Worm (Caenorhabditis elegans) whole organism, L1 larva: Measurements from ENCODE around the gene ZC449.7.

Source experiments
- C34B4.2 ChIP-seq: sonication (generic microtip); optimal IDR thresholded peaks from 2 replicates; lab custom pipeline; 2017; ENCODE audit warnings: mild to moderate bottlenecking, missing genetic modification characterization, missing compliant biosample characterization
- F16B12.6 ChIP-seq: fragments of 150-350 bp; optimal IDR thresholded peaks from 2 replicates; lab custom pipeline; 2014; ENCODE audit warnings: missing biosample characterization, missing genetic modification characterization
- alr-1 ChIP-seq: fragments of 200-800 bp; sonication (Bioruptor generic); optimal IDR thresholded peaks from 2 replicates; lab custom pipeline; 2018; ENCODE audit warnings: borderline replicate concordance, mild to moderate bottlenecking, missing genetic modification characterization, missing compliant biosample characterization
- aly-2 ChIP-seq: fragments of 150-350 bp; optimal IDR thresholded peaks from 2 replicates; lab custom pipeline; 2014; ENCODE audit warnings: missing biosample characterization, missing genetic modification characterization
- ceh-63 ChIP-seq: fragments of 200-800 bp; sonication (Bioruptor generic); optimal IDR thresholded peaks from 2 replicates; lab custom pipeline; 2018; ENCODE audit warnings: mild to moderate bottlenecking, missing genetic modification characterization, missing compliant biosample characterization
- ceh-8 ChIP-seq: fragments of 200-800 bp; sonication (Bioruptor generic); optimal IDR thresholded peaks from 2 replicates; lab custom pipeline; 2018; ENCODE audit warnings: mild to moderate bottlenecking, missing genetic modification characterization, moderate library complexity, missing compliant biosample characterization
- ceh-90 ChIP-seq: sonication (generic microtip); optimal IDR thresholded peaks from 2 replicates; lab custom pipeline; 2016; ENCODE audit warnings: missing genetic modification characterization, missing compliant biosample characterization
- dpl-1 ChIP-seq, 3 experiments: fragments of 150-350 bp in 2 of 3; sonication (generic microtip) in 1 of 3; optimal IDR thresholded peaks; 2 replicates each; lab custom pipeline; 2014 to 2017; ENCODE audit warnings: missing biosample characterization in 3 of 3, missing genetic modification characterization in 3 of 3, missing genetic modification reagents in 3 of 3
- efl-1 ChIP-seq, 4 experiments: fragments of 150-350 bp; optimal IDR thresholded peaks in 3 of 4; peaks in 1 of 4; 1 replicate in 1 of 4; 2 replicates in 3 of 4; lab custom pipeline; 2014; ENCODE audit warnings: missing biosample characterization in 2 of 4, missing genetic modification characterization in 2 of 4, missing genetic modification reagents in 2 of 4
- egl-13 ChIP-seq: sonication (generic microtip); optimal IDR thresholded peaks from 2 replicates; lab custom pipeline; 2016; ENCODE audit warnings: missing genotype, missing genetic modification reagents, missing genetic modification characterization, missing compliant biosample characterization
- elt-2 ChIP-seq: sonication (generic microtip); optimal IDR thresholded peaks from 2 replicates; lab custom pipeline; 2016; ENCODE audit warnings: missing genetic modification characterization, mild to moderate bottlenecking, inconsistent platforms, missing compliant biosample characterization, missing genetic modification reagents
- elt-3 ChIP-seq, 6 experiments: fragments of 150-350 bp in 1 of 6; sonication (generic microtip); optimal IDR thresholded peaks; 2 replicates each; lab custom pipeline; 2017 to 2018; ENCODE audit warnings: missing biosample characterization in 6 of 6, missing genetic modification characterization in 6 of 6, inconsistent platforms in 1 of 6
- ets-5 ChIP-seq: fragments of 200-800 bp; sonication (Bioruptor generic); IDR thresholded peaks from 2 replicates; pipeline ENCODE4 v1.3.6; 2022; ENCODE audit warnings: missing genetic modification characterization, missing compliant biosample characterization
- fkh-10 ChIP-seq: sonication (generic microtip); optimal IDR thresholded peaks from 2 replicates; lab custom pipeline; 2017; ENCODE audit warnings: missing biosample characterization, missing genetic modification reagents, missing genetic modification characterization
- fkh-4 ChIP-seq: sonication (generic microtip); optimal IDR thresholded peaks from 2 replicates; lab custom pipeline; 2016; ENCODE audit warnings: missing compliant biosample characterization, missing genetic modification characterization, borderline replicate concordance
- fkh-8 ChIP-seq: sonication (generic microtip); optimal IDR thresholded peaks from 2 replicates; lab custom pipeline; 2016; ENCODE audit warnings: mild to moderate bottlenecking, missing genetic modification characterization, missing compliant biosample characterization
- fos-1 ChIP-seq: fragments of 150-350 bp; optimal IDR thresholded peaks from 2 replicates; lab custom pipeline; 2014; ENCODE audit warnings: missing biosample characterization, missing genetic modification characterization
- grh-1 ChIP-seq: fragments of 200-800 bp; sonication (Bioruptor generic); IDR thresholded peaks from 2 replicates; pipeline ENCODE4 v1.3.6; 2022; ENCODE audit warnings: missing genetic modification reagents, missing genetic modification characterization, missing compliant biosample characterization
- hlh-17 ChIP-seq: fragments of 200-800 bp; sonication (Bioruptor generic); optimal IDR thresholded peaks from 2 replicates; lab custom pipeline; 2018; ENCODE audit warnings: missing genetic modification characterization, mild to moderate bottlenecking, missing compliant biosample characterization, moderate library complexity, borderline replicate concordance
- hlh-4 ChIP-seq: sonication (generic microtip); optimal IDR thresholded peaks from 2 replicates; lab custom pipeline; 2016; ENCODE audit warnings: mild to moderate bottlenecking, missing genetic modification characterization, missing compliant biosample characterization
- hpl-2 ChIP-seq: fragments of 150-350 bp; optimal IDR thresholded peaks from 2 replicates; lab custom pipeline; 2014; ENCODE audit warnings: missing biosample characterization, missing genetic modification reagents, missing genetic modification characterization
- irx-1 ChIP-seq: sonication (generic microtip); optimal IDR thresholded peaks from 2 replicates; lab custom pipeline; 2016; ENCODE audit warnings: missing genetic modification characterization, missing compliant biosample characterization
- isw-1 ChIP-seq: fragments of 200-800 bp; sonication (Bioruptor generic); IDR thresholded peaks from 2 replicates; pipeline ENCODE4 v1.3.6; 2022; ENCODE audit warnings: missing genetic modification characterization, missing compliant biosample characterization
- lin-14 ChIP-seq: fragments of 200-800 bp; sonication (Bioruptor generic); optimal IDR thresholded peaks from 2 replicates; lab custom pipeline; 2018; ENCODE audit warnings: mild to moderate bottlenecking, missing genetic modification characterization, moderate library complexity, missing compliant biosample characterization
- lin-15B ChIP-seq: fragments of 150-350 bp; sonication (generic microtip); optimal IDR thresholded peaks from 3 replicates; lab custom pipeline; 2014; ENCODE audit warnings: missing biosample characterization, missing genetic modification characterization
- lin-35 ChIP-seq, 2 experiments: fragments of 150-350 bp; optimal IDR thresholded peaks; 2 replicates each; lab custom pipeline; 2014; ENCODE audit warnings: missing biosample characterization in 2 of 2, missing genetic modification characterization in 2 of 2, missing genetic modification reagents in 2 of 2
- lin-39 ChIP-seq: fragments of 150-350 bp; optimal IDR thresholded peaks from 2 replicates; lab custom pipeline; 2014; ENCODE audit warnings: missing biosample characterization, missing genetic modification reagents, missing genetic modification characterization
- mab-9 ChIP-seq: fragments of 200-800 bp; sonication (Bioruptor generic); IDR thresholded peaks from 2 replicates; pipeline ENCODE4 v1.3.6; 2022; ENCODE audit warnings: missing genetic modification reagents, missing genetic modification characterization, missing compliant biosample characterization
- mef-2 ChIP-seq: fragments of 150-350 bp; optimal IDR thresholded peaks from 2 replicates; lab custom pipeline; 2014; ENCODE audit warnings: missing biosample characterization, missing genetic modification characterization
- mep-1 ChIP-seq: fragments of 150-350 bp; optimal IDR thresholded peaks from 2 replicates; lab custom pipeline; 2014; ENCODE audit warnings: missing biosample characterization, missing genetic modification characterization
- nhr-11 ChIP-seq: fragments of 150-350 bp; optimal IDR thresholded peaks from 2 replicates; lab custom pipeline; 2014; ENCODE audit warnings: missing biosample characterization, missing genetic modification characterization
- nhr-20 ChIP-seq: sonication (generic microtip); optimal IDR thresholded peaks from 2 replicates; lab custom pipeline; 2016; ENCODE audit warnings: mild to moderate bottlenecking, missing genetic modification characterization, missing compliant biosample characterization
- nhr-237 ChIP-seq: fragments of 150-350 bp; optimal IDR thresholded peaks from 2 replicates; lab custom pipeline; 2014; ENCODE audit warnings: missing biosample characterization, missing genetic modification characterization
- nhr-76 ChIP-seq: sonication (generic microtip); optimal IDR thresholded peaks from 2 replicates; lab custom pipeline; 2017; ENCODE audit warnings: missing biosample characterization, missing genetic modification characterization
- nhr-77 ChIP-seq: fragments of 150-350 bp; optimal IDR thresholded peaks from 2 replicates; lab custom pipeline; 2014; ENCODE audit warnings: missing biosample characterization, missing genetic modification characterization
- nhr-84 ChIP-seq: sonication (generic microtip); optimal IDR thresholded peaks from 2 replicates; lab custom pipeline; 2017; ENCODE audit warnings: missing biosample characterization, missing genetic modification characterization
- nhr-85 ChIP-seq: sonication (generic microtip); peaks from one replicate; lab custom pipeline; 2016; ENCODE audit warnings: missing genetic modification characterization, inconsistent platforms, missing compliant biosample characterization
- nhr-90 ChIP-seq: sonication (generic microtip); optimal IDR thresholded peaks from 2 replicates; lab custom pipeline; 2016; ENCODE audit warnings: mild to moderate bottlenecking, missing genetic modification characterization, missing compliant biosample characterization; ENCODE audit not compliant: poor library complexity
- pag-3 ChIP-seq: sonication (generic microtip); optimal IDR thresholded peaks from 2 replicates; lab custom pipeline; 2017; ENCODE audit warnings: missing genetic modification characterization, mild to moderate bottlenecking, missing compliant biosample characterization, antibody characterized with exemption, borderline replicate concordance; ENCODE audit not compliant: insufficient read depth
- pqm-1 ChIP-seq: sonication (generic microtip); optimal IDR thresholded peaks from 3 replicates; lab custom pipeline; 2017; ENCODE audit warnings: missing biosample characterization, missing genetic modification characterization
- rnt-1 ChIP-seq: sonication (generic microtip); optimal IDR thresholded peaks from 2 replicates; lab custom pipeline; 2016; ENCODE audit warnings: mild to moderate bottlenecking, missing genetic modification characterization, moderate library complexity, missing compliant biosample characterization
- snpc-4 ChIP-seq: fragments of 150-350 bp; optimal IDR thresholded peaks from 2 replicates; lab custom pipeline; 2014; ENCODE audit warnings: missing biosample characterization, missing genetic modification characterization
- snu-23 ChIP-seq: sonication (generic microtip); optimal IDR thresholded peaks from 2 replicates; lab custom pipeline; 2016; ENCODE audit warnings: missing genetic modification characterization, missing compliant biosample characterization
- sox-4 ChIP-seq: sonication (generic microtip); optimal IDR thresholded peaks from 2 replicates; lab custom pipeline; 2016; ENCODE audit warnings: missing genetic modification characterization, missing compliant biosample characterization
- sptf-1 ChIP-seq: fragments of 150-350 bp; optimal IDR thresholded peaks from 2 replicates; lab custom pipeline; 2014; ENCODE audit warnings: missing biosample characterization, missing genetic modification characterization
- tlp-1 ChIP-seq: fragments of 150-350 bp; optimal IDR thresholded peaks from 2 replicates; lab custom pipeline; 2014; ENCODE audit warnings: missing biosample characterization, missing genetic modification characterization
- unc-86 ChIP-seq: sonication (generic microtip); optimal IDR thresholded peaks from 2 replicates; lab custom pipeline; 2016; ENCODE audit warnings: missing genetic modification characterization, missing compliant biosample characterization
- unc-98 ChIP-seq: fragments of 200-800 bp; sonication (Bioruptor generic); IDR thresholded peaks from 2 replicates; pipeline ENCODE4 v1.3.6; 2022; ENCODE audit warnings: missing genetic modification characterization, missing compliant biosample characterization
- zag-1 ChIP-seq: fragments of 150-350 bp; optimal IDR thresholded peaks from 2 replicates; lab custom pipeline; 2014; ENCODE audit warnings: missing biosample characterization, missing genetic modification characterization
- zip-4 ChIP-seq: fragments of 200-800 bp; sonication (Bioruptor generic); optimal IDR thresholded peaks from 2 replicates; lab custom pipeline; 2018; ENCODE audit warnings: mild to moderate bottlenecking, missing genetic modification characterization, moderate library complexity, missing compliant biosample characterization
- ztf-11 ChIP-seq, 2 experiments: sonication (generic microtip); optimal IDR thresholded peaks; 2 replicates each; lab custom pipeline; 2016 to 2017; ENCODE audit warnings: missing genetic modification characterization in 2 of 2, missing biosample characterization in 1 of 2, missing compliant biosample characterization in 1 of 2
- ztf-4 ChIP-seq: fragments of 150-350 bp; optimal IDR thresholded peaks from 2 replicates; lab custom pipeline; 2014; ENCODE audit warnings: missing biosample characterization, missing genetic modification characterization

Gene ZC449.7

ce11 chrX:4982009-4982625 lies 31.8 kb upstream of the ZC449.7 start (continued):
- TF ChIP-seq elt-3 (tag; optimal IDR thresholded peaks at IDR 0.05; lab: Kevin White, UChicago): no peak
- no peak for TF ChIP-seq sox-4
- no peak for TF ChIP-seq lin-15B (tag; lab: Kevin White, UChicago)
- peak; percentile 46; the same call in 1 of the 2 replicates for TF ChIP-seq mab-9
- TF ChIP-seq snu-23 (GFP tag; lab: Kevin White, UChicago): peak; percentile 26
- TF ChIP-seq pqm-1 (tag; lab: Kevin White, UChicago): no peak
- TF ChIP-seq nhr-84: no peak
- peak; percentile 79 for TF ChIP-seq unc-86 (tag; lab: Kevin White, UChicago)
- TF ChIP-seq mep-1: peak; percentile 35
- no peak for TF ChIP-seq lin-39 (tag; lab: Kevin White, UChicago)
- TF ChIP-seq sptf-1 (tag; lab: Kevin White, UChicago): no peak
- no peak for TF ChIP-seq nhr-77
- TF ChIP-seq irx-1 (tag; lab: Kevin White, UChicago): no peak
- no peak for TF ChIP-seq alr-1 (tag; lab: Kevin White, UChicago)
- TF ChIP-seq rnt-1 (tag; lab: Kevin White, UChicago): no peak
- no peak for TF ChIP-seq egl-13 (tag; lab: Kevin White, UChicago)
- peak; percentile 94 for TF ChIP-seq lin-14 (GFP tag; lab: Kevin White, UChicago)
- TF ChIP-seq mef-2: no peak
- TF ChIP-seq pag-3 (tag; lab: Kevin White, UChicago): no peak
- TF ChIP-seq zip-4 (GFP tag; lab: Kevin White, UChicago): peak; percentile 7
- no peak for TF ChIP-seq snpc-4 (tag; lab: Kevin White, UChicago)
- no peak for TF ChIP-seq fos-1 (tag; lab: Kevin White, UChicago)
- TF ChIP-seq lin-35 (GFP tag; optimal IDR thresholded peaks at IDR 0.05; lab: Kevin White, UChicago): no peak
- TF ChIP-seq nhr-85 (tag; lab: Kevin White, UChicago): no peak
- peak in 1 of 2 experiments; percentile 10 for TF ChIP-seq efl-1 (optimal IDR thresholded peaks at IDR 0.05; lab: Kevin White, UChicago)
- no peak for TF ChIP-seq efl-1 (GFP tag; optimal IDR thresholded peaks at IDR 0.05 in 1 of 2; lab: Kevin White, UChicago)
- peak in 1 of 2 experiments; percentile 28 for TF ChIP-seq ztf-11 (tag; optimal IDR thresholded peaks at IDR 0.05; lab: Kevin White, UChicago)
- TF ChIP-seq grh-1: no peak
- peak; percentile 34 for TF ChIP-seq fkh-10 (GFP tag; lab: Kevin White, UChicago)
- TF ChIP-seq ceh-8 (GFP tag; lab: Kevin White, UChicago): peak; percentile 71
- TF ChIP-seq nhr-90 (tag; lab: Kevin White, UChicago): no peak
- TF ChIP-seq unc-98 (GFP tag; lab: Robert Waterston, UW): 0 out of 2 replicates have a peak, but pooled peaks have one; percentile 14
- no peak for TF ChIP-seq dpl-1 (GFP tag; optimal IDR thresholded peaks at IDR 0.05; lab: Kevin White, UChicago)
- no peak for TF ChIP-seq zag-1 (tag; lab: Kevin White, UChicago)
- TF ChIP-seq fkh-8 (tag; lab: Kevin White, UChicago): peak; percentile 84
- TF ChIP-seq tlp-1: no peak
- TF ChIP-seq nhr-20 (tag; lab: Kevin White, UChicago): no peak
- TF ChIP-seq C34B4.2 (tag; lab: Kevin White, UChicago): no peak
- TF ChIP-seq ets-5 (GFP tag; lab: Robert Waterston, UW): no peak
- TF ChIP-seq ztf-4 (tag; lab: Kevin White, UChicago): peak; percentile 33
- TF ChIP-seq hlh-4: no peak
- no peak for TF ChIP-seq ceh-63
- TF ChIP-seq isw-1: peak; percentile 25
- TF ChIP-seq elt-2 (tag; lab: Kevin White, UChicago): no peak
- no peak for TF ChIP-seq fkh-4
- no peak for TF ChIP-seq aly-2
- TF ChIP-seq ceh-90 (tag; lab: Kevin White, UChicago): no peak
- TF ChIP-seq hlh-17: no peak
- TF ChIP-seq F16B12.6: no peak
- no peak for TF ChIP-seq nhr-237 (tag; lab: Kevin White, UChicago)
- TF ChIP-seq hpl-2 (GFP tag; lab: Kevin White, UChicago): no peak
- no peak for TF ChIP-seq nhr-11 (tag; lab: Kevin White, UChicago)
- no peak for TF ChIP-seq nhr-76 (tag; lab: Kevin White, UChicago)
